Worm (Caenorhabditis elegans) whole organism, L2 larva: ENCODE data around the gene C26B9.3.

Experiments
- C34F6.9 ChIP-seq: fragments of 150-350 bp; optimal IDR thresholded peaks from 2 replicates; lab custom pipeline; 2014; ENCODE audit warnings: missing biosample characterization, missing genetic modification characterization
- alr-1 ChIP-seq: fragments of 150-350 bp; optimal IDR thresholded peaks from 2 replicates; lab custom pipeline; 2014; ENCODE audit warnings: missing biosample characterization, missing genetic modification characterization
- aly-2 ChIP-seq: fragments of 150-350 bp; optimal IDR thresholded peaks from 2 replicates; lab custom pipeline; 2014; ENCODE audit warnings: missing biosample characterization, missing genetic modification characterization
- ama-1 ChIP-seq: fragments of 150-350 bp; optimal IDR thresholded peaks from 2 replicates; lab custom pipeline; 2018; ENCODE audit warnings: inconsistent platforms
- ceh-16 ChIP-seq: fragments of 150-350 bp; optimal IDR thresholded peaks from 2 replicates; lab custom pipeline; 2014; ENCODE audit warnings: missing biosample characterization, missing genetic modification characterization
- ceh-82 ChIP-seq: fragments of 150-350 bp; optimal IDR thresholded peaks from 2 replicates; lab custom pipeline; 2014; ENCODE audit warnings: missing biosample characterization, missing genetic modification characterization
- crh-2 ChIP-seq: sonication (generic microtip); optimal IDR thresholded peaks from 2 replicates; lab custom pipeline; 2017; ENCODE audit warnings: missing biosample characterization, missing genetic modification characterization
- dmd-4 ChIP-seq: sonication (generic microtip); optimal IDR thresholded peaks from 2 replicates; lab custom pipeline; 2017; ENCODE audit warnings: missing biosample characterization, missing genetic modification characterization
- elt-1 ChIP-seq: fragments of 150-350 bp; optimal IDR thresholded peaks from 2 replicates; lab custom pipeline; 2014; ENCODE audit warnings: missing biosample characterization, missing genetic modification characterization
- elt-3 ChIP-seq: sonication (generic microtip); optimal IDR thresholded peaks from 2 replicates; lab custom pipeline; 2017; ENCODE audit warnings: missing biosample characterization, missing genetic modification characterization
- fos-1 ChIP-seq: fragments of 150-350 bp; optimal IDR thresholded peaks from 2 replicates; lab custom pipeline; 2014; ENCODE audit warnings: missing biosample characterization, missing genetic modification characterization
- gmeb-1 ChIP-seq: fragments of 150-350 bp; optimal IDR thresholded peaks from 2 replicates; lab custom pipeline; 2014; ENCODE audit warnings: missing biosample characterization, missing genetic modification characterization
- lin-11 ChIP-seq: fragments of 150-350 bp; sonication (generic microtip); optimal IDR thresholded peaks from 2 replicates; lab custom pipeline; 2014; ENCODE audit warnings: missing biosample characterization, missing genetic modification characterization, inconsistent platforms, mixed read lengths
- lin-13 ChIP-seq: fragments of 150-350 bp; optimal IDR thresholded peaks from 2 replicates; lab custom pipeline; 2014; ENCODE audit warnings: missing biosample characterization, missing genetic modification reagents, missing genetic modification characterization
- lin-39 ChIP-seq: fragments of 150-350 bp; optimal IDR thresholded peaks from 2 replicates; lab custom pipeline; 2014; ENCODE audit warnings: missing biosample characterization, missing genetic modification reagents, missing genetic modification characterization
- lsy-2 ChIP-seq, 2 experiments: fragments of 150-350 bp in 1 of 2; sonication (generic microtip) in 1 of 2; optimal IDR thresholded peaks; 2 replicates each; lab custom pipeline; 2014 to 2017; ENCODE audit warnings: missing biosample characterization in 2 of 2, missing genetic modification characterization in 2 of 2
- mdl-1 ChIP-seq, 2 experiments: fragments of 150-350 bp in 1 of 2; sonication (generic microtip) in 1 of 2; optimal IDR thresholded peaks; 2 replicates each; lab custom pipeline; 2017; ENCODE audit warnings: missing biosample characterization in 2 of 2, missing genetic modification characterization in 2 of 2
- nhr-10 ChIP-seq: sonication (generic microtip); optimal IDR thresholded peaks from 2 replicates; lab custom pipeline; 2017; ENCODE audit warnings: missing biosample characterization, missing genetic modification characterization
- nhr-11 ChIP-seq: fragments of 150-350 bp; optimal IDR thresholded peaks from 2 replicates; lab custom pipeline; 2014; ENCODE audit warnings: missing biosample characterization, missing genetic modification characterization
- nhr-21 ChIP-seq: fragments of 150-350 bp; optimal IDR thresholded peaks from 2 replicates; lab custom pipeline; 2014; ENCODE audit warnings: missing biosample characterization, missing genetic modification characterization
- nhr-23 ChIP-seq: fragments of 150-350 bp; optimal IDR thresholded peaks from 2 replicates; lab custom pipeline; 2014; ENCODE audit warnings: missing biosample characterization, missing genetic modification reagents, missing genetic modification characterization
- nhr-237 ChIP-seq: fragments of 150-350 bp; optimal IDR thresholded peaks from 2 replicates; lab custom pipeline; 2014; ENCODE audit warnings: missing biosample characterization, missing genetic modification characterization
- nhr-25 ChIP-seq: fragments of 150-350 bp; sonication (generic microtip); optimal IDR thresholded peaks from 3 replicates; lab custom pipeline; 2014; ENCODE audit warnings: missing biosample characterization, missing genetic modification characterization
- nhr-77 ChIP-seq: fragments of 150-350 bp; optimal IDR thresholded peaks from 2 replicates; lab custom pipeline; 2014; ENCODE audit warnings: missing biosample characterization, missing genetic modification characterization
- skn-1 ChIP-seq: sonication (generic microtip); optimal IDR thresholded peaks from 2 replicates; lab custom pipeline; 2017; ENCODE audit warnings: missing biosample characterization, missing genetic modification characterization
- sma-3 ChIP-seq: sonication (generic microtip); optimal IDR thresholded peaks from 2 replicates; lab custom pipeline; 2016; ENCODE audit warnings: missing genetic modification reagents, missing genetic modification characterization, missing compliant biosample characterization
- sma-9 ChIP-seq, 2 experiments: fragments of 150-350 bp in 1 of 2; sonication (generic microtip) in 1 of 2; optimal IDR thresholded peaks; 2 replicates each; lab custom pipeline; 2014 to 2016; ENCODE audit warnings: missing genetic modification characterization in 2 of 2, mild to moderate bottlenecking in 1 of 2, missing biosample characterization in 1 of 2, missing compliant biosample characterization in 1 of 2, missing genetic modification reagents in 1 of 2, moderate library complexity in 1 of 2
- snpc-4 ChIP-seq: fragments of 150-350 bp; optimal IDR thresholded peaks from 2 replicates; lab custom pipeline; 2014; ENCODE audit warnings: missing biosample characterization, missing genetic modification characterization
- unc-39 ChIP-seq: fragments of 150-350 bp; optimal IDR thresholded peaks from 2 replicates; lab custom pipeline; 2014; ENCODE audit warnings: missing biosample characterization, missing genetic modification characterization
- unc-62 ChIP-seq: fragments of 150-350 bp; optimal IDR thresholded peaks from 2 replicates; lab custom pipeline; 2014; ENCODE audit warnings: missing biosample characterization, missing genetic modification reagents, missing genetic modification characterization
- zag-1 ChIP-seq: fragments of 150-350 bp; optimal IDR thresholded peaks from 2 replicates; lab custom pipeline; 2014; ENCODE audit warnings: missing biosample characterization, missing genetic modification characterization
- ztf-4 ChIP-seq: fragments of 150-350 bp; optimal IDR thresholded peaks from 2 replicates; lab custom pipeline; 2014; ENCODE audit warnings: missing biosample characterization, missing genetic modification characterization

C26B9.3 gene

DNA sequence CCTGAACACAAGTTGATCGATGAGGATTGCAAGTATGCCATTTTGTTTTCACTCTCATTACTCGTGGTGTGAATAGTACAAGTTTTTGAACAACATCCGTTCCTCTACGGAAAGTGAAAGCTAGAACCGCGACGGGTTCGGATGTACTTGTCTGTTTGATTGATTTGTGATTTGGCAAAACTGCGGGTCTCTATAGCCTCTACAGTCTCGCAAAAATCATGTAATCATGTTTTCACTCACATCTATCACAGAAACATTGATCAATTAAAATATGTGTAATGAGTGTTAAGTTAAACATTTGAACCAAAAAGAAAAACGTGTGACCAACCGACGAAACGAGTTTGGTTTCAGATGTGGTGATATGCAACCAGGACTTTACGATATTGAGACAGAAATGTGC lies 1.3 kb downstream of the C26B9.3 start (continued):
- TF ChIP-seq nhr-25 (tag; lab: Kevin White, UChicago) (peak; percentile 69), lin-11 (tag; lab: Kevin White, UChicago) (no peak), lin-39 (tag; lab: Kevin White, UChicago) (no peak), ztf-4 (tag; lab: Kevin White, UChicago) (no peak), ceh-82 (tag; lab: Kevin White, UChicago) (no peak), gmeb-1 (tag; lab: Kevin White, UChicago) (no peak), nhr-77 (tag; lab: Kevin White, UChicago) (no peak), snpc-4 (tag; lab: Kevin White, UChicago) (no peak), nhr-21 (tag; lab: Kevin White, UChicago) (peak; percentile 17)
- TF ChIP-seq, all 48 proteins: peak for 7

DNA sequence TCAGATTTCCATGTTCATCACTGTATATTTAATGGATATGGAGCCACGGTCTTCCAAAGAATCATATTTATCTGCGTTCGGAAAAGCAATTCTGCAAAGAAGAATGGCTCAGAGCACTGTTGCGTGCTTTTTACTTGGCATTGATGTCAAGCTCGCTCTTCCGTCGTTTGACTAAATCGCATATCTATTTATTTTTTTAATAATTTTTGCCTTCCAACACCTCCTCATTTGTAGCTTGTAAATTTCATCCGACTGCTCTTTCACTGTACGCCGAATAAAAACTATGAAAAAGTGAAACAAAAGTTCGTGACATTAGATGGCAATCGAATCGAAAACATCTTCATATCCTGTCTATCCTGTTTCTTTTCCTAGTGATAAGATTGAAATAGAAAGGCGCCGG lies 1.8 kb downstream of the C26B9.3 start, which contains the start of gene C26B9.2:
C26B9.2 (plus strand) TSS at position 301 of the 400 bp plus-strand sequence.
- no peak for TF ChIP-seq crh-2
- no peak for TF ChIP-seq nhr-10 (tag; lab: Kevin White, UChicago)
- TF ChIP-seq, all 48 proteins: peak for 0

DNA sequence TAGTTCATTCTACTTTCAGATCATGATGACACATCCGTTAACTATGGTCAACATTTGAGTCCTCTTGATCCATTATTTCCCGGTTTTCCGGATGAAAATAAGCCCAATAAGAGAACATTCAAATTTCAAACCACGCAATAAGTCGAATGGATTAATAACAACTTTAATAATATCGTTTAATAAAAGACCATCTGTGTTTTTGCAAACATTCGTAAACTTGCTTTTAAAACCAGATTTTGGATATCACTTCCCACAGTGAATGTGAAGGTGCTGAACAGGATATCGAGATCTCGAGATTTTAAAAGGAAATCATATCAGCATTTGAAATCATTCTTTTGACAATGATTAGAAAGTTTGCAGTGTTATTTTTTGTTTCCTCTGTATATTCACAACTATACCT lies 3.9 kb downstream of the C26B9.3 start, which contains the start of gene C26B9.7:
C26B9.7 (plus strand) TSS at position 301 of the 400 bp plus-strand sequence.
- TF ChIP-seq nhr-21 (tag; lab: Kevin White, UChicago) (no peak), lin-11 (tag; lab: Kevin White, UChicago) (no peak), unc-39 (tag; lab: Kevin White, UChicago) (no peak), skn-1 (tag; lab: Kevin White, UChicago) (no peak), ceh-16 (tag; lab: Kevin White, UChicago) (no peak), alr-1 (tag; lab: Kevin White, UChicago) (no peak), ama-1 (lab: Kevin White, UChicago) (no peak), nhr-11 (no peak), sma-3 (GFP tag; lab: Kevin White, UChicago) (no peak), dmd-4 (tag; lab: Kevin White, UChicago) (no peak), elt-3 (tag; lab: Kevin White, UChicago) (no peak), nhr-23 (no peak), nhr-237 (tag; lab: Kevin White, UChicago) (no peak), lsy-2 (tag; optimal IDR thresholded peaks at IDR 0.05; lab: Kevin White, UChicago) (no peak), aly-2 (tag; lab: Kevin White, UChicago) (no peak)

DNA sequence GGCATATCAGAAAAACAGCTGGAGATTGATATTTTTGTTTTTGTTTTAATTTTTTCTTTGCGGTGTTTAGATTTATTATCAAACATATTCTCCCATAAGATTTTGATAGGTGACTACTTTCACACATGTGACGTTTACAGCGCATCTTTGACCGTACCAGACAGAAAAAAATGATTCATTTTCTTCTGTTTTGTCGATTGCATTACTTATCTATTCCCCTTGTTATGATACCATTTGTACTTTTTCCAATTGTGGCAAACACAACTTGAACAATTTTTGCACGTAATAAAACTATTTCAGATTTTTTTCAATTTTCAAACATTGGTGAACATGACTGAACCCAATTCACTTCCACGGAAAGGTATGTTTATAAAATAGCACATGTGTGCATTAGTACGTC lies 6.2 kb downstream of the C26B9.3 start, which contains the start of gene C26B9.1:
C26B9.1 (plus strand) TSS at position 301 of the 400 bp plus-strand sequence.
- TF ChIP-seq lin-13 (GFP tag; lab: Kevin White, UChicago) (no peak), sma-9 (GFP tag; optimal IDR thresholded peaks at IDR 0.05; lab: Kevin White, UChicago) (peak; percentile 24), sma-9 (tag; optimal IDR thresholded peaks at IDR 0.05; lab: Kevin White, UChicago) (no peak), ztf-4 (tag; lab: Kevin White, UChicago) (no peak), C34F6.9 (tag; lab: Kevin White, UChicago) (peak; percentile 14), unc-62 (GFP tag; lab: Kevin White, UChicago) (no peak), elt-1 (no peak), snpc-4 (tag; lab: Kevin White, UChicago) (no peak), mdl-1 (tag; optimal IDR thresholded peaks at IDR 0.05; lab: Kevin White, UChicago) (no peak)

DNA sequence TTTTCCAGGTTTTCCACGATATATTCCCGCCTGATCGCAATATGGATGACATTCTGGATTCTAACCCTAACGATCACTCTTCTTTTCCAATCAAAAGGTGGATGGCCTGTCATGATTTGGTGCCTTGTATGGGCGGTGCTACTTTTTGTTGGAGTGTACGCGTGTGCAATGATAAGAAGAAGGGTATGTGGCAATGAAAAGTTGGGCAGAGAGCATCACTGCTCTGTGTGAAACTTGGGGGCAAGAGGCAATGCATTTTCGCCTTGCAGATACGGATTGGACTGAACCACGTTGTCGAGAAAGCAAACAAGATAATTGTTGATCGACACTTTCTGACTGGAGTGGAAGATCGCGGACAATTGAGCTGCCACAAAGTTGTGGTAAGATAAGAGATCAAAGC lies 8.2 kb downstream of the C26B9.3 start:
- TF ChIP-seq fos-1 (tag; lab: Kevin White, UChicago) (peak; percentile 10), dmd-4 (tag; lab: Kevin White, UChicago) (no peak)

DNA sequence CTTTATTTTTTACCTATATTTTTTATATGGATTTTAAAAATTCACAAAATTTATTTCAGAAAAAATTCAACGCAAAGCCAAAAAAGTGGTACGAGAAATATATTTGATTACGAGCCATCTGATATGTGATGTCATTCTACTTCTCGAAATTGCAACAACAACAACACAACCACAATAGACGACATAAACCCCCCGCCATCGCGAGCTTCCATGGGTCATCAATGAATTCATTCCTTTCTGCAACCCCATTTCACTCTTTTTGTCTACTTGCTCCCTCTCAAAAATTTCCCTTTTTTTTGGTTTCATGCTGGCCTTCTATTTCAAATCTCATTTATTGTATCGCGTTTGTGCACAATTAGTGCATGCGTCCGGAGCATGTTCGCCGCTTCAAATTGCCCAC lies 9.8 kb downstream of the C26B9.3 start:
- TF ChIP-seq nhr-11, result no peak
- TF ChIP-seq zag-1 (tag; lab: Kevin White, UChicago), result peak; percentile 13
